Worm (Caenorhabditis elegans) whole organism, L3 larva: ENCODE measurements around the gene memi-3.
"Not testable (repeated sequence)": the region's sequence is repeated elsewhere in the genome, so short reads cannot be mapped to it uniquely, and the experiment has no call there.

Experiments
- R02D3.7 ChIP-seq: fragments of 150-350 bp; optimal IDR thresholded peaks from 2 replicates; lab custom pipeline; 2014; ENCODE audit warnings: missing biosample characterization, missing genetic modification characterization
- ceh-82 ChIP-seq: fragments of 150-350 bp; optimal IDR thresholded peaks from 2 replicates; lab custom pipeline; 2014; ENCODE audit warnings: missing biosample characterization, missing genetic modification characterization
- jun-1 ChIP-seq: fragments of 150-350 bp; optimal IDR thresholded peaks from 2 replicates; lab custom pipeline; 2014; ENCODE audit warnings: missing biosample characterization, missing genetic modification reagents, missing genetic modification characterization
- lin-39 ChIP-seq: fragments of 150-350 bp; optimal IDR thresholded peaks from 2 replicates; lab custom pipeline; 2018; ENCODE audit warnings: missing biosample characterization, missing genetic modification reagents, missing genetic modification characterization
- nhr-11 ChIP-seq: fragments of 150-350 bp; optimal IDR thresholded peaks from 2 replicates; lab custom pipeline; 2014; ENCODE audit warnings: missing biosample characterization, missing genetic modification characterization
- nhr-76 ChIP-seq: fragments of 150-350 bp; sonication (generic microtip); optimal IDR thresholded peaks from 5 replicates; lab custom pipeline; 2014; ENCODE audit warnings: missing biosample characterization, missing genetic modification characterization
- skn-1 ChIP-seq: fragments of 150-350 bp; optimal IDR thresholded peaks from 2 replicates; lab custom pipeline; 2014; ENCODE audit warnings: missing biosample characterization, missing genetic modification characterization

DNA sequence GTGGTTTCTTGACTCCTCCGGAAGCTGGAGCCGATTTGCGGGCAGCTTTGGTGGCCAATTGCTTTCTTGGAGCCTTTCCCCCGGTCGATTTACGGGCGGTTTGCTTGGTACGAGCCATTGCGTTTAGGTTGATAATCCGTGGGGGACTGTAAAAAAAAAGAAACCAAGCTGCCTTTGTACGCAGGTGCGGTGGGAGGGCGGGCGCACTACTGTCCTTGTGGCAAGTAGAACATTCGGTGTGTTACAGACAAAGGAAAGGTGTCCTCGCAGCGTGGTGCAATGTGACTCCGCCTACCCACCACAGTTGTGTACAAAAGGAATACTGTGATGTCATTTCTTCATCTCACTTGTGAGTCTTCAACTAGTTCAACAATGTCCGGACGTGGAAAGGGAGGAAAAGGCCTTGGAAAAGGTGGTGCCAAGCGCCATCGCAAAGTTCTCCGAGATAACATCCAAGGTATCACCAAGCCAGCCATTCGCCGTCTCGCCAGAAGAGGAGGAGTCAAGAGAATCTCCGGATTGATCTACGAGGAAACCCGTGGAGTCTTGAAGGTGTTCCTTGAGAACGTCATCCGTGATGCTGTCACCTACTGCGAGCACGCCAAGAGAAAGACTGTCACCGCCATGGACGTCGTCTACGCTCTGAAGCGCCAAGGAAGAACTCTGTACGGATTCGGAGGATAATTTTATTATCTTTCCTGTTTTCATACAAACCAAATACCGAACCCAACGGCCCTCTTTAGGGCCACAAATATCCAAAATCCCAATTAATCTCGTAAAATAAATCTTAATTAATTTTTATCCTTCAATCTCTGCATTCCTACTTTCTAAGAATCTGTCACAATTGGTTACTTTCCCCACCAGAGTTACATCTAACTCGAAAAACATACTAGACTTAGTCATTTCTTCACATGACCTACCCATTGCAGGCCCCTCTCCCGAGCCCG is 3.9 kb upstream of the memi-3 start, which contains the start of the genes his-63 and his-64:
- not testable (repeated sequence) for TF ChIP-seq skn-1; lin-39 (tag; lab: Kevin White, UChicago); jun-1 (tag; lab: Kevin White, UChicago); nhr-11 (tag; lab: Kevin White, UChicago); ceh-82; nhr-76 (tag; lab: Kevin White, UChicago); R02D3.7
